Fruit fly (Drosophila melanogaster) whole organism, embryonic: Measurements from ENCODE around the gene kin17.

ENCODE experiments used
- Atf6 ChIP-seq: fragments of 200-800 bp; sonication (Bioruptor generic); IDR thresholded peaks from 2 replicates; pipeline ENCODE4 v1.3.6; 2022; ENCODE audit warnings: missing biosample characterization, missing genetic modification characterization
- CG10543 ChIP-seq: fragments of 200-800 bp; sonication (Bioruptor generic); optimal IDR thresholded peaks from 3 replicates; lab custom pipeline; 2017; ENCODE audit warnings: missing biosample characterization, mild to moderate bottlenecking, missing genetic modification characterization, moderate library complexity
- CG11504 ChIP-seq: fragments of 200-800 bp; sonication (Bioruptor generic); optimal IDR thresholded peaks from 3 replicates; lab custom pipeline; 2019; ENCODE audit warnings: missing biosample characterization, mild to moderate bottlenecking, missing genetic modification characterization, moderate library complexity
- CG14965 ChIP-seq: fragments of 200-800 bp; sonication (Bioruptor generic); optimal IDR thresholded peaks from 2 replicates; lab custom pipeline; 2016; ENCODE audit warnings: missing biosample characterization, missing genetic modification characterization, borderline replicate concordance
- CG15696 ChIP-seq: fragments of 200-800 bp; sonication (Bioruptor generic); optimal IDR thresholded peaks from 2 replicates; lab custom pipeline; 2019; ENCODE audit warnings: missing biosample characterization, mild to moderate bottlenecking, missing genetic modification characterization, moderate library complexity
- CG1603 ChIP-seq: fragments of 200-800 bp; sonication (Bioruptor generic); optimal IDR thresholded peaks from 2 replicates; lab custom pipeline; 2019; ENCODE audit warnings: missing biosample characterization, mild to moderate bottlenecking, missing genetic modification characterization, moderate library complexity
- CG2120 ChIP-seq: fragments of 200-800 bp; sonication (Bioruptor generic); optimal IDR thresholded peaks from 3 replicates; lab custom pipeline; 2016; ENCODE audit warnings: missing biosample characterization, missing genetic modification characterization
- CG2678 ChIP-seq: fragments of 200-800 bp; sonication (Bioruptor generic); optimal IDR thresholded peaks from 3 replicates; lab custom pipeline; 2019; ENCODE audit warnings: missing biosample characterization, mild to moderate bottlenecking, missing genetic modification characterization, moderate library complexity
- CG30020 ChIP-seq: fragments of 200-800 bp; optimal IDR thresholded peaks from 2 replicates; lab custom pipeline; 2019; ENCODE audit warnings: missing biosample characterization, mild to moderate bottlenecking, missing genetic modification characterization, moderate library complexity
- CG31388 ChIP-seq: fragments of 200-800 bp; sonication (Bioruptor generic); optimal IDR thresholded peaks from 2 replicates; lab custom pipeline; 2016; ENCODE audit warnings: missing biosample characterization, missing genetic modification characterization
- CG31441 ChIP-seq: fragments of 200-800 bp; sonication (Bioruptor generic); IDR thresholded peaks from 2 replicates; pipeline ENCODE4 v1.3.6; 2022; ENCODE audit warnings: missing biosample characterization, missing genetic modification characterization
- CG32767 ChIP-seq: fragments of 200-800 bp; sonication (Bioruptor generic); IDR thresholded peaks from 2 replicates; pipeline ENCODE4 v1.3.6; 2022; ENCODE audit warnings: missing biosample characterization, missing genetic modification characterization
- CG3847 ChIP-seq: fragments of 200-800 bp; sonication (Bioruptor generic); IDR thresholded peaks from 2 replicates; pipeline ENCODE4 v1.3.6; 2022; ENCODE audit warnings: missing biosample characterization, missing genetic modification characterization
- CG6272 ChIP-seq: fragments of 200-800 bp; sonication (Bioruptor generic); IDR thresholded peaks from 2 replicates; pipeline ENCODE4 v1.3.6; 2022; ENCODE audit warnings: missing biosample characterization, missing genetic modification characterization
- CG7928 ChIP-seq: fragments of 200-800 bp; sonication (Bioruptor generic); optimal IDR thresholded peaks from 2 replicates; lab custom pipeline; 2017; ENCODE audit warnings: missing biosample characterization, mild to moderate bottlenecking, missing genetic modification characterization
- CG8388 ChIP-seq: fragments of 200-800 bp; sonication (Bioruptor generic); optimal IDR thresholded peaks from 2 replicates; lab custom pipeline; 2019; ENCODE audit warnings: missing biosample characterization, mild to moderate bottlenecking, missing genetic modification characterization, moderate library complexity
- CG8765 ChIP-seq: fragments of 200-800 bp; sonication (Bioruptor generic); IDR thresholded peaks from 2 replicates; pipeline ENCODE4 v1.3.6; 2022; ENCODE audit warnings: missing biosample characterization, missing genetic modification characterization
- CG9437 ChIP-seq: fragments of 200-800 bp; sonication (Bioruptor generic); optimal IDR thresholded peaks from 2 replicates; lab custom pipeline; 2018; ENCODE audit warnings: missing biosample characterization, mild to moderate bottlenecking, missing genetic modification characterization
- CrebB ChIP-seq: fragments of 200-800 bp; sonication (Bioruptor generic); optimal IDR thresholded peaks from 3 replicates; lab custom pipeline; 2018; ENCODE audit warnings: missing biosample characterization, mild to moderate bottlenecking, missing genetic modification characterization
- Dad ChIP-seq: fragments of 200-800 bp; sonication (Bioruptor generic); optimal IDR thresholded peaks from 3 replicates; lab custom pipeline; 2016; ENCODE audit warnings: missing biosample characterization, missing genetic modification characterization
- Deaf1 ChIP-seq: fragments of 200-800 bp; optimal IDR thresholded peaks from 3 replicates; lab custom pipeline; 2019; ENCODE audit warnings: missing biosample characterization, mild to moderate bottlenecking, missing genetic modification characterization, moderate library complexity
- Fer1 ChIP-seq: fragments of 200-800 bp; sonication (Bioruptor generic); optimal IDR thresholded peaks from 2 replicates; lab custom pipeline; 2017; ENCODE audit warnings: missing biosample characterization, mild to moderate bottlenecking, missing genetic modification characterization
- H2.0 ChIP-seq: fragments of 200-800 bp; sonication (Bioruptor generic); IDR thresholded peaks from 2 replicates; pipeline ENCODE4 v1.3.6; 2022; ENCODE audit warnings: missing biosample characterization, missing genetic modification characterization
- Hey ChIP-seq: fragments of 200-800 bp; sonication (Bioruptor generic); optimal IDR thresholded peaks from 3 replicates; lab custom pipeline; 2018; ENCODE audit warnings: missing biosample characterization, mild to moderate bottlenecking, missing genetic modification characterization
- Hsf ChIP-seq: fragments of 200-800 bp; sonication (Bioruptor generic); optimal IDR thresholded peaks from 3 replicates; lab custom pipeline; 2016; ENCODE audit warnings: missing biosample characterization, missing genetic modification characterization
- Mes4 ChIP-seq: fragments of 200-800 bp; sonication (Bioruptor generic); optimal IDR thresholded peaks from 2 replicates; lab custom pipeline; 2016; ENCODE audit warnings: missing biosample characterization, missing genetic modification characterization
- Sox102F ChIP-seq: fragments of 200-800 bp; sonication (Bioruptor generic); optimal IDR thresholded peaks from 2 replicates; lab custom pipeline; 2018; ENCODE audit warnings: missing biosample characterization, mild to moderate bottlenecking, missing genetic modification characterization, moderate library complexity
- amos ChIP-seq: fragments of 200-800 bp; sonication (Bioruptor generic); IDR thresholded peaks from 2 replicates; pipeline ENCODE4 v1.3.6; 2022; ENCODE audit warnings: missing biosample characterization, missing genetic modification characterization; ENCODE audit not compliant: partially characterized antibody
- bbx ChIP-seq: fragments of 200-800 bp; sonication (Bioruptor generic); IDR thresholded peaks from 2 replicates; pipeline ENCODE4 v1.3.6; 2022; ENCODE audit warnings: missing biosample characterization, missing genetic modification characterization; ENCODE audit not compliant: partially characterized antibody
- bcd ChIP-seq: fragments of 200-800 bp; sonication (Bioruptor generic); optimal IDR thresholded peaks from 2 replicates; lab custom pipeline; 2017; ENCODE audit warnings: missing biosample characterization, mild to moderate bottlenecking, missing genetic modification characterization
- chm ChIP-seq: fragments of 200-800 bp; sonication (Bioruptor generic); IDR thresholded peaks from 2 replicates; pipeline ENCODE4 v1.3.6; 2022; ENCODE audit warnings: missing biosample characterization, missing genetic modification characterization
- dm ChIP-seq: fragments of 200-800 bp; sonication (Bioruptor generic); optimal IDR thresholded peaks from 3 replicates; lab custom pipeline; 2016; ENCODE audit warnings: missing biosample characterization, missing genetic modification characterization
- dmrt99B ChIP-seq: fragments of 200-800 bp; sonication (Bioruptor generic); optimal IDR thresholded peaks from 2 replicates; lab custom pipeline; 2018; ENCODE audit warnings: missing biosample characterization, mild to moderate bottlenecking, missing genetic modification characterization, moderate library complexity
- exex ChIP-seq: fragments of 200-800 bp; sonication (Bioruptor generic); optimal IDR thresholded peaks from 4 replicates; lab custom pipeline; 2018; ENCODE audit warnings: missing biosample characterization, mild to moderate bottlenecking, missing genetic modification characterization, moderate library complexity
- fru ChIP-seq: fragments of >200 bp; optimal IDR thresholded peaks from 2 replicates; lab custom pipeline; 2017
- hbn ChIP-seq: fragments of 200-800 bp; sonication (Bioruptor generic); IDR thresholded peaks from 2 replicates; pipeline ENCODE4 v1.3.6; 2022; ENCODE audit warnings: missing biosample characterization, missing genetic modification characterization; ENCODE audit not compliant: partially characterized antibody
- her ChIP-seq: fragments of 200-800 bp; sonication (Bioruptor generic); optimal IDR thresholded peaks from 2 replicates; lab custom pipeline; 2016; ENCODE audit warnings: missing biosample characterization, missing genetic modification characterization
- inv ChIP-seq: fragments of 200-800 bp; sonication (Bioruptor generic); IDR thresholded peaks from 2 replicates; pipeline ENCODE4 v1.3.6; 2022; ENCODE audit warnings: missing biosample characterization, missing genetic modification characterization; ENCODE audit not compliant: partially characterized antibody
- jumu ChIP-seq: fragments of 200-800 bp; sonication (Bioruptor generic); optimal IDR thresholded peaks from 3 replicates; lab custom pipeline; 2016; ENCODE audit warnings: missing biosample characterization, missing genetic modification characterization
- nerfin-1 ChIP-seq: fragments of 200-800 bp; sonication (Bioruptor generic); optimal IDR thresholded peaks from 3 replicates; lab custom pipeline; 2019; ENCODE audit warnings: missing biosample characterization, mild to moderate bottlenecking, missing genetic modification characterization, moderate library complexity
- oc ChIP-seq: fragments of 200-800 bp; sonication (Bioruptor generic); optimal IDR thresholded peaks from 2 replicates; lab custom pipeline; 2018; ENCODE audit warnings: missing biosample characterization, mild to moderate bottlenecking, missing genetic modification characterization, moderate library complexity
- phol ChIP-seq: fragments of 200-800 bp; sonication (Bioruptor generic); optimal IDR thresholded peaks from 3 replicates; lab custom pipeline; 2018; ENCODE audit warnings: missing biosample characterization, mild to moderate bottlenecking, missing genetic modification characterization, moderate library complexity
- pita ChIP-seq: fragments of 200-800 bp; sonication (Bioruptor generic); optimal IDR thresholded peaks from 2 replicates; lab custom pipeline; 2017; ENCODE audit warnings: missing biosample characterization, mild to moderate bottlenecking, missing genetic modification characterization
- run ChIP-seq: fragments of 200-800 bp; sonication (Bioruptor generic); optimal IDR thresholded peaks from 3 replicates; lab custom pipeline; 2018; ENCODE audit warnings: missing biosample characterization, mild to moderate bottlenecking, missing genetic modification characterization
- scrt ChIP-seq: fragments of 200-800 bp; sonication (Bioruptor generic); optimal IDR thresholded peaks from 2 replicates; lab custom pipeline; 2018; ENCODE audit warnings: missing biosample characterization, mild to moderate bottlenecking, missing genetic modification characterization, moderate library complexity
- sens ChIP-seq: fragments of 200-800 bp; sonication (Bioruptor generic); peaks from one replicate; lab custom pipeline; 2016; ENCODE audit warnings: missing biosample characterization, missing genetic modification characterization
- tin ChIP-seq: fragments of 200-800 bp; sonication (Bioruptor generic); optimal IDR thresholded peaks from 3 replicates; lab custom pipeline; 2016; ENCODE audit warnings: missing biosample characterization, missing genetic modification characterization
- vnd ChIP-seq: fragments of 200-800 bp; sonication (Bioruptor generic); IDR thresholded peaks from 3 replicates; pipeline ENCODE4 v1.3.6; 2022; ENCODE audit warnings: missing biosample characterization, missing genetic modification characterization; ENCODE audit not compliant: partially characterized antibody
- wdn ChIP-seq: fragments of 200-800 bp; sonication (Bioruptor generic); IDR thresholded peaks from 2 replicates; pipeline ENCODE4 v1.3.6; 2022; ENCODE audit warnings: missing biosample characterization, missing genetic modification characterization

The kin17 gene

DNA sequence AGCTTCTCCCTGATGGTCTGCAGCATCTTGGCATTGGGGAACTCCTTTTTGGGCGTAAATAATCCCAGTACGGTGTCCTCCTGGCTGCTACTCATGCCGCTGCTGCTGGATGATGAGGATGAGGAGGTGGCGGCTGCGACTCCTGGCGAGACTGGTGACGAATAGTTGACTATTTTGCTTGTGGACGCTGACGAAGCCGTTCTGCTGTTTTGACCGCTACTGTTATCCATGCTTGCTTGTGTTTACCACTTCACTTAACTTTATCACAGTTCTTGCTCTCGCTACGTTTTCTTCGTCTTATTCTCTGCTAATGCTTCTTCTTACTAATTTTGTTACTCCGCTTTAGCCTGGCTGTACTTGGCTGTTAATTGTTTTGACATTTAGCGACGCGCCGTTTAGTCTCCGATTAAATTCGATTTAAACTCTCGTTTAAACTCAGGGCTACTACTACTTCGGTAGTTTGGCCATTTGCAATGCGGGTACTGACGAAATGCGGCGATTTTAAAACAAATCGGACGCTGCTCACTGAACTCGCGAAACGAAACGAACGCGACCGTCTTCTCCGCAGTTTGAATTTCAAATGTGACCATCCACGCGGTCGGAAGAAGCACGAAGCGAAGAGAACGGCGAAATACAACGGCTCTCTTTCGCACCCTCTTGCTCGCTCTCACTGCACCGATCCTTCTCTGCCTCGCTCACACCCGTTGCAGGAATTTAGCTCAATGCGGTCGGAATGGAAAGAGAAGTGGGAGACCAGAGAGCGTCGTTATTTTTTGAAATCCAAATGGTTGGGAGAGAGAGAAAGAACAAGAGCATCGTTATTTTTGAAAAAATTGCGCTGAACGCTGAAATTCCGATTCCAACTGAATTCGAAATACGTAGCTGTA is 44.7 kb downstream of the kin17 start, which contains the start of gene trbl (continued):
- no peak for TF ChIP-seq Dad
- TF ChIP-seq H2.0 (GFP tag; lab: Robert Waterston, UW) = no peak
- no peak for TF ChIP-seq CG3847 (GFP tag; lab: Robert Waterston, UW)
- no peak for TF ChIP-seq CG8388 (GFP tag; lab: Kevin White, UChicago)
- peak; percentile 23 for TF ChIP-seq dmrt99B (tag; lab: Kevin White, UChicago)
- TF ChIP-seq CG7928 (GFP tag; lab: Kevin White, UChicago) = no peak
- no peak for TF ChIP-seq fru (lab: Kevin White, UChicago)
- peak; percentile 100 for TF ChIP-seq nerfin-1 (tag; lab: Kevin White, UChicago)
- TF ChIP-seq CG15696 (tag; lab: Kevin White, UChicago) = no peak
- peak; percentile 70 for TF ChIP-seq her (GFP tag; lab: Kevin White, UChicago)
- TF ChIP-seq oc = peak; percentile 47
- TF ChIP-seq sens (GFP tag; lab: Kevin White, UChicago) = peak; percentile 34
- peak; percentile 77 for TF ChIP-seq exex (tag; lab: Kevin White, UChicago)
- peak; percentile 94 for TF ChIP-seq Deaf1 (tag; lab: Kevin White, UChicago)
- TF ChIP-seq amos (GFP tag; lab: Robert Waterston, UW) = peak; percentile 43
- TF ChIP-seq phol (tag; lab: Kevin White, UChicago) = no peak
- TF ChIP-seq hbn (GFP tag; lab: Robert Waterston, UW) = peak; percentile 50
- TF ChIP-seq CG2120 (GFP tag; lab: Kevin White, UChicago) = no peak
- peak; percentile 20 for TF ChIP-seq CG30020 (tag; lab: Kevin White, UChicago)
- TF ChIP-seq vnd (GFP tag; lab: Robert Waterston, UW) = peak; percentile 43; the same call in 1 of the 3 replicates
- TF ChIP-seq CG11504 (tag; lab: Kevin White, UChicago) = peak; percentile 12
- TF ChIP-seq scrt (GFP tag; lab: Kevin White, UChicago) = peak; percentile 6
- TF ChIP-seq Hey = no peak
- TF ChIP-seq chm (GFP tag; lab: Robert Waterston, UW) = peak; percentile 85
- peak; percentile 65 for TF ChIP-seq dm (GFP tag; lab: Kevin White, UChicago)
- no peak for TF ChIP-seq Sox102F
- no peak for TF ChIP-seq wdn (GFP tag; lab: Robert Waterston, UW)
- no peak for TF ChIP-seq bcd
- TF ChIP-seq CG2678 = peak; percentile 10
- TF ChIP-seq run = peak; percentile 45
- TF ChIP-seq Fer1 (GFP tag; lab: Kevin White, UChicago) = peak; percentile 74
- peak; percentile 47 for TF ChIP-seq CG9437 (GFP tag; lab: Kevin White, UChicago)
- TF ChIP-seq CG1603 (tag; lab: Kevin White, UChicago) = peak; percentile 27
- peak; percentile 20; the same call in 1 of the 2 replicates for TF ChIP-seq CG31441
- TF ChIP-seq Hsf (GFP tag; lab: Kevin White, UChicago) = no peak
- TF ChIP-seq jumu (GFP tag; lab: Kevin White, UChicago) = no peak
- TF ChIP-seq CG14965 (GFP tag; lab: Kevin White, UChicago) = no peak
- TF ChIP-seq CG6272 = no peak
- TF ChIP-seq CG10543 (GFP tag; lab: Kevin White, UChicago) = peak; percentile 81
- TF ChIP-seq bbx = peak; percentile 96
- TF ChIP-seq CG8765 = no peak
- TF ChIP-seq pita = no peak
- TF ChIP-seq CG31388 (GFP tag; lab: Kevin White, UChicago) = no peak
- no peak for TF ChIP-seq inv (GFP tag; lab: Robert Waterston, UW)
- TF ChIP-seq CrebB (tag; lab: Kevin White, UChicago) = peak; percentile 49
- TF ChIP-seq CG32767 (GFP tag; lab: Robert Waterston, UW) = no peak; the same call in 1 of the 2 replicates
- peak; percentile 51 for TF ChIP-seq Atf6 (GFP tag; lab: Robert Waterston, UW)
- no peak for TF ChIP-seq tin
- no peak for TF ChIP-seq Mes4 (GFP tag; lab: Kevin White, UChicago)
